Fruit fly (Drosophila melanogaster) whole organism, embryonic: ENCODE data around the gene CG2187.

Source experiments
- Abd-B ChIP-seq: fragments of 200-800 bp; sonication (Bioruptor generic); optimal IDR thresholded peaks from 2 replicates; lab custom pipeline; 2018; ENCODE audit warnings: missing biosample characterization, mild to moderate bottlenecking, missing genetic modification characterization, moderate library complexity
- Bgb ChIP-seq: fragments of 200-800 bp; sonication (Bioruptor generic); IDR thresholded peaks from 2 replicates; pipeline ENCODE4 v1.3.6; 2022; ENCODE audit warnings: missing biosample characterization, missing genetic modification characterization; ENCODE audit not compliant: partially characterized antibody
- C15 ChIP-seq: fragments of 200-800 bp; sonication (Bioruptor generic); IDR thresholded peaks from 3 replicates; pipeline ENCODE4 v1.3.6; 2022; ENCODE audit warnings: missing biosample characterization, missing genetic modification characterization
- CG10209 ChIP-seq: fragments of 200-800 bp; sonication (Bioruptor generic); optimal IDR thresholded peaks from 3 replicates; lab custom pipeline; 2017; ENCODE audit warnings: missing biosample characterization, mild to moderate bottlenecking, missing genetic modification characterization, missing genetic modification reagents
- CG10565 ChIP-seq: fragments of 200-800 bp; sonication (Bioruptor generic); optimal IDR thresholded peaks from 3 replicates; lab custom pipeline; 2016; ENCODE audit warnings: missing biosample characterization, mild to moderate bottlenecking, missing genetic modification characterization
- CG13287 ChIP-seq: fragments of 200-800 bp; sonication (Bioruptor generic); IDR thresholded peaks from 2 replicates; pipeline ENCODE4 v1.3.6; 2022; ENCODE audit warnings: missing biosample characterization, missing genetic modification characterization; ENCODE audit not compliant: partially characterized antibody
- CG14860 ChIP-seq: fragments of 200-800 bp; sonication (Bioruptor generic); IDR thresholded peaks from 3 replicates; pipeline ENCODE4 v1.3.6; 2022; ENCODE audit warnings: missing biosample characterization, missing genetic modification characterization; ENCODE audit not compliant: partially characterized antibody
- CG14965 ChIP-seq: fragments of 200-800 bp; sonication (Bioruptor generic); optimal IDR thresholded peaks from 2 replicates; lab custom pipeline; 2016; ENCODE audit warnings: missing biosample characterization, missing genetic modification characterization, borderline replicate concordance
- CG1602 ChIP-seq: fragments of 200-800 bp; sonication (Bioruptor generic); optimal IDR thresholded peaks from 3 replicates; lab custom pipeline; 2016; ENCODE audit warnings: missing biosample characterization, missing genetic modification characterization
- CG17385 ChIP-seq: fragments of 200-800 bp; sonication (Bioruptor generic); optimal IDR thresholded peaks from 3 replicates; lab custom pipeline; 2018; ENCODE audit warnings: missing biosample characterization, mild to moderate bottlenecking, missing genetic modification characterization
- CG1832 ChIP-seq: fragments of 200-800 bp; sonication (Bioruptor generic); optimal IDR thresholded peaks from 2 replicates; lab custom pipeline; 2017; ENCODE audit warnings: missing biosample characterization, mild to moderate bottlenecking, missing genetic modification characterization, inconsistent platforms
- CG18476 ChIP-seq: fragments of 200-800 bp; sonication (Bioruptor generic); optimal IDR thresholded peaks from 2 replicates; lab custom pipeline; 2016; ENCODE audit warnings: missing biosample characterization, mild to moderate bottlenecking, missing genetic modification characterization
- CG18619 ChIP-seq: fragments of 200-800 bp; sonication (Bioruptor generic); optimal IDR thresholded peaks from 3 replicates; lab custom pipeline; 2017; ENCODE audit warnings: missing biosample characterization, mild to moderate bottlenecking, missing genetic modification characterization
- CG3163 ChIP-seq: fragments of 200-800 bp; sonication (Bioruptor generic); optimal IDR thresholded peaks from 3 replicates; lab custom pipeline; 2016; ENCODE audit warnings: missing biosample characterization, missing genetic modification characterization
- CG3407 ChIP-seq: fragments of 200-800 bp; sonication (Bioruptor generic); optimal IDR thresholded peaks from 2 replicates; lab custom pipeline; 2018; ENCODE audit warnings: missing biosample characterization, mild to moderate bottlenecking, missing genetic modification characterization
- CG4730 ChIP-seq: fragments of 200-800 bp; sonication (Bioruptor generic); IDR thresholded peaks from 2 replicates; pipeline ENCODE4 v1.3.6; 2022; ENCODE audit warnings: missing biosample characterization, missing genetic modification characterization
- CG4820 ChIP-seq: fragments of 200-800 bp; sonication (Bioruptor generic); optimal IDR thresholded peaks from 3 replicates; lab custom pipeline; 2016; ENCODE audit warnings: missing biosample characterization, missing genetic modification characterization
- CG5245 ChIP-seq: fragments of 200-800 bp; sonication (Bioruptor generic); optimal IDR thresholded peaks from 3 replicates; lab custom pipeline; 2016; ENCODE audit warnings: missing biosample characterization, missing genetic modification characterization
- CG6254 ChIP-seq: fragments of 200-800 bp; sonication (Bioruptor generic); optimal IDR thresholded peaks from 3 replicates; lab custom pipeline; 2017; ENCODE audit warnings: mild to moderate bottlenecking, missing biosample characterization, missing genetic modification reagents, missing genetic modification characterization
- CG6683 ChIP-seq: fragments of 200-800 bp; sonication (Bioruptor generic); optimal IDR thresholded peaks from 2 replicates; lab custom pipeline; 2017; ENCODE audit warnings: missing biosample characterization, mild to moderate bottlenecking, missing genetic modification characterization, missing genetic modification reagents
- CG6791 ChIP-seq: fragments of 200-800 bp; sonication (Bioruptor generic); IDR thresholded peaks from 3 replicates; pipeline ENCODE4 v1.3.6; 2022; ENCODE audit warnings: missing biosample characterization, missing genetic modification characterization; ENCODE audit not compliant: partially characterized antibody
- CG7357 ChIP-seq: fragments of 200-800 bp; sonication (Bioruptor generic); IDR thresholded peaks from 3 replicates; pipeline ENCODE4 v1.3.6; 2022; ENCODE audit warnings: missing biosample characterization, missing genetic modification characterization
- CG7963 ChIP-seq: fragments of 200-800 bp; sonication (Bioruptor generic); IDR thresholded peaks from 3 replicates; pipeline ENCODE4 v1.3.6; 2022; ENCODE audit warnings: missing biosample characterization, missing genetic modification characterization; ENCODE audit not compliant: partially characterized antibody
- Dip2 ChIP-seq: fragments of 200-800 bp; sonication (Bioruptor generic); IDR thresholded peaks from 2 replicates; pipeline ENCODE4 v1.3.6; 2022; ENCODE audit warnings: missing biosample characterization, missing genetic modification characterization
- HLH3B ChIP-seq: fragments of 200-800 bp; sonication (Bioruptor generic); IDR thresholded peaks from 2 replicates; pipeline ENCODE4 v1.3.6; 2022; ENCODE audit warnings: missing biosample characterization, missing genetic modification characterization
- HLH4C ChIP-seq: fragments of 200-800 bp; sonication (Bioruptor generic); IDR thresholded peaks from 3 replicates; pipeline ENCODE4 v1.3.6; 2022; ENCODE audit warnings: missing biosample characterization, missing genetic modification characterization; ENCODE audit not compliant: partially characterized antibody
- HLH54F ChIP-seq: fragments of 200-800 bp; sonication (Bioruptor generic); optimal IDR thresholded peaks from 3 replicates; lab custom pipeline; 2016; ENCODE audit warnings: missing biosample characterization, missing genetic modification characterization
- Hmr ChIP-seq: fragments of 200-800 bp; sonication (Bioruptor generic); optimal IDR thresholded peaks from 3 replicates; lab custom pipeline; 2017; ENCODE audit warnings: mild to moderate bottlenecking, missing biosample characterization, missing genetic modification reagents, missing genetic modification characterization
- Hr3 ChIP-seq: fragments of 200-800 bp; sonication (Bioruptor generic); optimal IDR thresholded peaks from 3 replicates; lab custom pipeline; 2016; ENCODE audit warnings: missing biosample characterization, missing genetic modification characterization
- Lhr ChIP-seq: fragments of 200-800 bp; sonication (Bioruptor generic); optimal IDR thresholded peaks from 3 replicates; lab custom pipeline; 2017; ENCODE audit warnings: mild to moderate bottlenecking, missing biosample characterization, missing genetic modification reagents, missing genetic modification characterization
- MTF-1 ChIP-seq: fragments of 200-800 bp; sonication (Bioruptor generic); optimal IDR thresholded peaks from 2 replicates; lab custom pipeline; 2018; ENCODE audit warnings: missing biosample characterization, mild to moderate bottlenecking, missing genetic modification characterization, borderline replicate concordance
- Nf-YA ChIP-seq: fragments of 200-800 bp; sonication (Bioruptor generic); IDR thresholded peaks from 2 replicates; pipeline ENCODE4 v1.3.6; 2022; ENCODE audit warnings: missing biosample characterization, missing genetic modification characterization
- Tbp ChIP-seq: fragments of >200 bp; optimal IDR thresholded peaks from 2 replicates; lab custom pipeline; 2018; ENCODE audit warnings: missing biosample characterization, missing genetic modification characterization
- Vsx1 ChIP-seq: fragments of 200-800 bp; sonication (Bioruptor generic); optimal IDR thresholded peaks from 2 replicates; lab custom pipeline; 2017; ENCODE audit warnings: missing biosample characterization, mild to moderate bottlenecking, missing genetic modification characterization, missing genetic modification reagents
- Xbp1 ChIP-seq: fragments of 200-800 bp; sonication (Bioruptor generic); optimal IDR thresholded peaks from 3 replicates; lab custom pipeline; 2016; ENCODE audit warnings: missing biosample characterization, mild to moderate bottlenecking, missing genetic modification characterization
- Xrp1 ChIP-seq: fragments of 200-800 bp; sonication (Bioruptor generic); IDR thresholded peaks from 2 replicates; pipeline ENCODE4 v1.3.6; 2022; ENCODE audit warnings: missing biosample characterization, missing genetic modification characterization
- amos ChIP-seq: fragments of 200-800 bp; sonication (Bioruptor generic); IDR thresholded peaks from 2 replicates; pipeline ENCODE4 v1.3.6; 2022; ENCODE audit warnings: missing biosample characterization, missing genetic modification characterization; ENCODE audit not compliant: partially characterized antibody
- ato ChIP-seq: fragments of 200-800 bp; sonication (Bioruptor generic); IDR thresholded peaks from 2 replicates; pipeline ENCODE4 v1.3.6; 2022; ENCODE audit warnings: missing biosample characterization, missing genetic modification characterization; ENCODE audit not compliant: partially characterized antibody
- chif ChIP-seq, 2 experiments: fragments of 200-800 bp; sonication (Bioruptor generic); optimal IDR thresholded peaks; 3 replicates each; lab custom pipeline; 2016; ENCODE audit warnings: missing biosample characterization in 2 of 2, missing genetic modification characterization in 2 of 2
- da ChIP-seq: fragments of 200-800 bp; sonication (Bioruptor generic); optimal IDR thresholded peaks from 2 replicates; lab custom pipeline; 2016; ENCODE audit warnings: missing biosample characterization, missing genetic modification characterization
- danr ChIP-seq: fragments of 200-800 bp; sonication (Bioruptor generic); IDR thresholded peaks from 2 replicates; pipeline ENCODE4 v1.3.6; 2022; ENCODE audit warnings: missing biosample characterization, missing genetic modification characterization
- h ChIP-seq: fragments of >200 bp; optimal IDR thresholded peaks from 2 replicates; lab custom pipeline; 2017
- knrl ChIP-seq: fragments of 200-800 bp; sonication (Bioruptor generic); IDR thresholded peaks from 3 replicates; pipeline ENCODE4 v1.3.6; 2022; ENCODE audit warnings: missing biosample characterization, missing genetic modification characterization; ENCODE audit not compliant: partially characterized antibody
- phol ChIP-seq: fragments of 200-800 bp; sonication (Bioruptor generic); optimal IDR thresholded peaks from 3 replicates; lab custom pipeline; 2018; ENCODE audit warnings: missing biosample characterization, mild to moderate bottlenecking, missing genetic modification characterization, moderate library complexity
- pzg ChIP-seq: fragments of 200-800 bp; sonication (Bioruptor generic); optimal IDR thresholded peaks from 3 replicates; lab custom pipeline; 2018; ENCODE audit warnings: missing biosample characterization, mild to moderate bottlenecking, missing genetic modification characterization, moderate library complexity
- ro ChIP-seq: fragments of 200-800 bp; sonication (Bioruptor generic); IDR thresholded peaks from 2 replicates; pipeline ENCODE4 v1.3.6; 2022; ENCODE audit warnings: missing biosample characterization, missing genetic modification characterization
- toy ChIP-seq: fragments of 200-800 bp; sonication (Bioruptor generic); IDR thresholded peaks from 2 replicates; pipeline ENCODE4 v1.3.6; 2022; ENCODE audit warnings: missing biosample characterization, missing genetic modification characterization
- twi ChIP-seq: fragments of 200-800 bp; optimal IDR thresholded peaks from 2 replicates; lab custom pipeline; 2019; ENCODE audit warnings: missing biosample characterization, mild to moderate bottlenecking, missing genetic modification characterization, moderate library complexity
- unc-4 ChIP-seq: fragments of 200-800 bp; sonication (Bioruptor generic); IDR thresholded peaks from 2 replicates; pipeline ENCODE4 v1.3.6; 2022; ENCODE audit warnings: missing biosample characterization, missing genetic modification characterization; ENCODE audit not compliant: partially characterized antibody

Gene CG2187

dm6 chr3R:31747429-31748048 lies 10.9 kb downstream of the CG2187 start, which contains the start of the genes nero and CG1910 (continued):
- TF ChIP-seq ato (GFP tag; lab: Robert Waterston, UW) (no peak), Dip2 (GFP tag; lab: Robert Waterston, UW) (no peak), CG1602 (GFP tag; lab: Kevin White, UChicago) (no peak), amos (GFP tag; lab: Robert Waterston, UW) (no peak), chif (GFP tag; optimal IDR thresholded peaks at IDR 0.05; lab: Kevin White, UChicago) (no peak), twi (tag; lab: Kevin White, UChicago) (no peak), CG14860 (GFP tag; lab: Robert Waterston, UW) (no peak), Xbp1 (GFP tag; lab: Kevin White, UChicago) (peak; percentile 52), phol (tag; lab: Kevin White, UChicago) (peak; percentile 39), CG6683 (GFP tag; lab: Kevin White, UChicago) (no peak), CG18476 (GFP tag; lab: Kevin White, UChicago) (no peak), Hr3 (no peak), danr (GFP tag; lab: Robert Waterston, UW) (no peak), Bgb (GFP tag; lab: Robert Waterston, UW) (no peak), CG17385 (peak; percentile 41), Lhr (GFP tag; lab: Kevin White, UChicago) (peak; percentile 60), Xrp1 (no peak), CG7357 (GFP tag; lab: Robert Waterston, UW) (0 out of 3 replicates have a peak, but pooled peaks have one; percentile 23), Abd-B (GFP tag; lab: Kevin White, UChicago) (no peak), MTF-1 (GFP tag; lab: Kevin White, UChicago) (no peak), CG3407 (GFP tag; lab: Kevin White, UChicago) (no peak), h (no peak), Hmr (GFP tag; lab: Kevin White, UChicago) (no peak), unc-4 (GFP tag; lab: Robert Waterston, UW) (no peak), Tbp (no peak), HLH3B (no peak), C15 (GFP tag; lab: Robert Waterston, UW) (no peak), CG7963 (GFP tag; lab: Robert Waterston, UW) (no peak), pzg (GFP tag; lab: Kevin White, UChicago) (peak; percentile 95), HLH4C (no peak), toy (no peak), ro (no peak), knrl (no peak), HLH54F (GFP tag; lab: Kevin White, UChicago) (no peak), CG3163 (GFP tag; lab: Kevin White, UChicago) (no peak), CG4730 (GFP tag; lab: Robert Waterston, UW) (no peak), CG13287 (GFP tag; lab: Robert Waterston, UW) (no peak), CG4820 (GFP tag; lab: Kevin White, UChicago) (no peak), da (GFP tag; lab: Kevin White, UChicago) (no peak), CG1832 (GFP tag; lab: Kevin White, UChicago) (no peak), CG6254 (no peak), CG10209 (no peak), CG14965 (GFP tag; lab: Kevin White, UChicago) (no peak), Vsx1 (GFP tag; lab: Kevin White, UChicago) (no peak), CG6791 (GFP tag; lab: Robert Waterston, UW) (no peak), CG5245 (GFP tag; lab: Kevin White, UChicago) (peak; percentile 10), Nf-YA (GFP tag; lab: Robert Waterston, UW) (no peak), CG10565 (GFP tag; lab: Kevin White, UChicago) (no peak), CG18619 (no peak)
